Worm (Caenorhabditis elegans) whole organism, young adult: Measurements from ENCODE around the gene snrp-3.
A peak's percentile ranks its signal among the peaks of the same experiment; 100 is the strongest.

Experiments used
- B0261.1 ChIP-seq: sonication (generic microtip); optimal IDR thresholded peaks from 2 replicates; lab custom pipeline; 2016; ENCODE audit warnings: mild to moderate bottlenecking, missing genetic modification characterization, moderate library complexity, missing compliant biosample characterization
- C17E4.6 ChIP-seq: fragments of 200-800 bp; sonication (Bioruptor generic); IDR thresholded peaks from 2 replicates; pipeline ENCODE4 v1.3.6; 2022; ENCODE audit warnings: missing genetic modification reagents, missing genetic modification characterization, missing compliant biosample characterization
- F10E7.11 ChIP-seq: sonication (generic microtip); optimal IDR thresholded peaks from 2 replicates; lab custom pipeline; 2017; ENCODE audit warnings: mild to moderate bottlenecking, missing genetic modification characterization, moderate library complexity, missing compliant biosample characterization
- F49E8.2 ChIP-seq: sonication (generic microtip); optimal IDR thresholded peaks from 3 replicates; lab custom pipeline; 2017; ENCODE audit warnings: missing genetic modification characterization, mild to moderate bottlenecking, missing compliant biosample characterization, antibody characterized with exemption, moderate library complexity; ENCODE audit not compliant: insufficient read depth
- F55B11.4 ChIP-seq: sonication (generic microtip); optimal IDR thresholded peaks from 2 replicates; lab custom pipeline; 2016; ENCODE audit warnings: missing compliant biosample characterization, missing genetic modification characterization, borderline replicate concordance; ENCODE audit not compliant: insufficient read depth
- T26A5.8 ChIP-seq: sonication (generic microtip); optimal IDR thresholded peaks from 2 replicates; lab custom pipeline; 2016; ENCODE audit warnings: missing genetic modification characterization, missing compliant biosample characterization
- Y53F4B.3 ChIP-seq: fragments of 200-800 bp; sonication (Bioruptor generic); IDR thresholded peaks from 2 replicates; pipeline ENCODE4 v1.3.6; 2022; ENCODE audit warnings: missing genetic modification reagents, missing genetic modification characterization, missing compliant biosample characterization
- Y53G8AR.9 ChIP-seq: fragments of 200-800 bp; sonication (Bioruptor generic); conservative IDR thresholded peaks from 2 replicates; pipeline ENCODE4 v1.3.6; 2022; ENCODE audit warnings: missing genetic modification reagents, missing genetic modification characterization, missing compliant biosample characterization
- Y95B8A.8 ChIP-seq: fragments of 200-800 bp; sonication (Bioruptor generic); IDR thresholded peaks from 2 replicates; pipeline ENCODE4 v1.3.6; 2022; ENCODE audit warnings: missing genetic modification reagents, missing genetic modification characterization, missing compliant biosample characterization
- ZK185.1 ChIP-seq: sonication (generic microtip); optimal IDR thresholded peaks from 2 replicates; lab custom pipeline; 2016; ENCODE audit warnings: mild to moderate bottlenecking, missing genetic modification characterization, missing compliant biosample characterization; ENCODE audit not compliant: poor library complexity, severe bottlenecking
- akir-1 ChIP-seq: fragments of 200-800 bp; sonication (Bioruptor generic); optimal IDR thresholded peaks from 2 replicates; lab custom pipeline; 2018; ENCODE audit warnings: mild to moderate bottlenecking, missing genetic modification characterization, moderate library complexity, missing compliant biosample characterization
- ama-1 ChIP-seq, 3 experiments: fragments of 150-350 bp in 1 of 3; sonication (generic microtip) in 2 of 3; optimal IDR thresholded peaks; 2 replicates each; lab custom pipeline; 2014 to 2018; ENCODE audit warnings: missing biosample characterization in 2 of 3, missing genetic modification characterization in 2 of 3, missing genetic modification reagents in 2 of 3
- egrh-3 ChIP-seq: fragments of 200-800 bp; sonication (Bioruptor generic); IDR thresholded peaks from 2 replicates; pipeline ENCODE4 v1.3.6; 2022; ENCODE audit warnings: missing genetic modification reagents, missing genetic modification characterization, missing compliant biosample characterization
- hsf-1 ChIP-seq: fragments of 200-800 bp; sonication (Bioruptor generic); IDR thresholded peaks from 2 replicates; pipeline ENCODE4 v1.3.6; 2022; ENCODE audit warnings: missing genetic modification reagents, missing genetic modification characterization, missing compliant biosample characterization
- let-607 ChIP-seq, 2 experiments: fragments of 200-800 bp in 1 of 2; sonication (Bioruptor generic) in 1 of 2; sonication (generic microtip) in 1 of 2; optimal IDR thresholded peaks; 2 replicates each; lab custom pipeline; 2016 to 2018; ENCODE audit warnings: mild to moderate bottlenecking in 2 of 2, missing compliant biosample characterization in 2 of 2, missing genetic modification characterization in 2 of 2, moderate library complexity in 2 of 2, missing genotype in 1 of 2
- lin-40 ChIP-seq: sonication (generic microtip); optimal IDR thresholded peaks from 2 replicates; lab custom pipeline; 2016; ENCODE audit warnings: missing genetic modification characterization, mild to moderate bottlenecking, missing compliant biosample characterization, missing genotype, missing genetic modification reagents
- lsl-1 ChIP-seq: fragments of 200-800 bp; sonication (Bioruptor generic); optimal IDR thresholded peaks from 2 replicates; lab custom pipeline; 2018; ENCODE audit warnings: mild to moderate bottlenecking, missing genetic modification characterization, moderate library complexity, missing compliant biosample characterization
- nhr-120 ChIP-seq: fragments of 200-800 bp; sonication (Bioruptor generic); IDR thresholded peaks from 2 replicates; pipeline ENCODE4 v1.3.6; 2022; ENCODE audit warnings: missing genetic modification characterization, missing compliant biosample characterization
- nhr-80 ChIP-seq: sonication (generic microtip); optimal IDR thresholded peaks from 2 replicates; lab custom pipeline; 2016; ENCODE audit warnings: missing genetic modification characterization, missing compliant biosample characterization
- rpc-1 ChIP-seq, 2 experiments: fragments of 150-350 bp in 1 of 2; sonication (generic microtip) in 1 of 2; optimal IDR thresholded peaks; 2 replicates each; lab custom pipeline; 2014 to 2018; ENCODE audit warnings: missing biosample characterization in 1 of 2, missing genetic modification characterization in 1 of 2, missing genetic modification reagents in 1 of 2, missing genotype in 1 of 2
- snpc-4 ChIP-seq, 5 experiments: fragments of 150-350 bp in 1 of 5; sonication (generic microtip) in 4 of 5; optimal IDR thresholded peaks; 2 replicates each; lab custom pipeline; 2014 to 2018; ENCODE audit warnings: missing genetic modification characterization in 5 of 5, missing biosample characterization in 3 of 5, antibody characterized with exemption in 2 of 5, mild to moderate bottlenecking in 2 of 5, missing compliant biosample characterization in 2 of 5, missing genotype in 2 of 5, moderate library complexity in 2 of 5, missing genetic modification reagents in 1 of 5
- unc-62 ChIP-seq: fragments of 150-350 bp; optimal IDR thresholded peaks from 2 replicates; lab custom pipeline; 2014; ENCODE audit warnings: missing biosample characterization, missing genetic modification reagents, missing genetic modification characterization
- xnd-1 ChIP-seq: sonication (generic microtip); optimal IDR thresholded peaks from 2 replicates; lab custom pipeline; 2016; ENCODE audit warnings: missing genotype, missing genetic modification reagents, missing genetic modification characterization, missing compliant biosample characterization
- ztf-18 ChIP-seq: sonication (generic microtip); optimal IDR thresholded peaks from 2 replicates; lab custom pipeline; 2016; ENCODE audit warnings: missing genotype, mild to moderate bottlenecking, missing genetic modification characterization, missing compliant biosample characterization
- ztf-25 ChIP-seq: fragments of 200-800 bp; sonication (Bioruptor generic); IDR thresholded peaks from 2 replicates; pipeline ENCODE4 v1.3.6; 2022; ENCODE audit warnings: missing genetic modification reagents, missing genetic modification characterization, missing compliant biosample characterization
- ztf-3 ChIP-seq: fragments of 200-800 bp; sonication (Bioruptor generic); optimal IDR thresholded peaks from 2 replicates; lab custom pipeline; 2018; ENCODE audit warnings: mild to moderate bottlenecking, missing genetic modification characterization, missing compliant biosample characterization

snrp-3 gene

DNA sequence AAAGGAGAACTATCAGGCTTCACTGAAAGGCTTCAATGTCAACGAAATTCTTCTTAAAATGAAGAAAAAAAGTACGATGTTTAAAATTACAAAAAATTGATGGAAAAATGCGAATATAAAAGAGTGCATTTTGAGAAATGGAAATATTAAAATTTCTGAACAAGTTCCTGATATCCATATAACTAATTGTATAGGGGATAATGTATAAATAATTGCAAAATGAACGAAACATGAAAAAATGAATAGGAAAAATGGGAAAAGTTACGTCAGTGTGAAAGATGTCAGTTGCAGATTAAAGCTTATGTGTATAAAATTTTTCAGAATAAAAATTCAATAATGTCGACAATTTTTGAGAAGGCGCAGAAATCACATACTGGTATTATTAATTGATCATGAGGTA lies 20.4 kb upstream of the snrp-3 start (continued):
- no peak for TF ChIP-seq T26A5.8 (tag; lab: Kevin White, UChicago)
- no peak for TF ChIP-seq Y53F4B.3 (GFP tag; lab: Robert Waterston, UW)

DNA sequence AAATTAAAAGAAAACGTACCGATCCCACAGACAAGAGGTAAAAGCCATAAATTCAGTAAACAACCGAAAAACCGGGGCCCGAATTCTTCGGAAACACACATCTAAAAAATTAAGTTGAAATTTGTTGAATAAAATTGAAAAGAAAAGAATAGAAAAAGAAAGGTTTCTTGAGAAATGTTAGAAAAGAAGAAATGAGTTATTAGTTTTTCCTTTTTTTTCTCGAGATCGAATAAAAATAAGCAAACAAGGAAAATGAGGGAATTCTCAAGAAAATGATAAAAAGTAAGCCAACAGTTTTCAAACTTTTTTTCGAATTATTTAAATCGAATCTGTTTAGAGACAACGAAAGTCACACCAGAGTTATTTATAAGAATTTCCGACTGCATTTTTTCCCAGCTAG lies 17.9 kb upstream of the snrp-3 start, which contains the start of gene H23L24.4:
H23L24.4 (minus strand) TSS at position 101 of the 400 bp plus-strand sequence.
- TF ChIP-seq C17E4.6 (GFP tag; lab: Robert Waterston, UW) = no peak
- TF ChIP-seq let-607 (tag; optimal IDR thresholded peaks at IDR 0.05; lab: Kevin White, UChicago) = no peak
- no peak for TF ChIP-seq xnd-1 (tag; lab: Kevin White, UChicago)
- TF ChIP-seq nhr-120 (GFP tag; lab: Robert Waterston, UW) = no peak
- no peak for TF ChIP-seq F55B11.4 (tag; lab: Kevin White, UChicago)
- no peak for TF ChIP-seq lin-40
- TF ChIP-seq ZK185.1 (tag; lab: Kevin White, UChicago) = no peak
- TF ChIP-seq ztf-25 (GFP tag; lab: Robert Waterston, UW) = no peak

ce11 chrIV:8697436-8697835 lies 9.8 kb upstream of the snrp-3 start, which contains the start of gene ttll-11:
Gene ttll-11 (plus strand): TSS chrIV:8697736.
- TF ChIP-seq nhr-80 (tag; lab: Kevin White, UChicago) (no peak), akir-1 (no peak), lsl-1 (GFP tag; lab: Kevin White, UChicago) (no peak), xnd-1 (tag; lab: Kevin White, UChicago) (no peak), F10E7.11 (tag; lab: Kevin White, UChicago) (no peak), ztf-3 (no peak), B0261.1 (no peak)

DNA sequence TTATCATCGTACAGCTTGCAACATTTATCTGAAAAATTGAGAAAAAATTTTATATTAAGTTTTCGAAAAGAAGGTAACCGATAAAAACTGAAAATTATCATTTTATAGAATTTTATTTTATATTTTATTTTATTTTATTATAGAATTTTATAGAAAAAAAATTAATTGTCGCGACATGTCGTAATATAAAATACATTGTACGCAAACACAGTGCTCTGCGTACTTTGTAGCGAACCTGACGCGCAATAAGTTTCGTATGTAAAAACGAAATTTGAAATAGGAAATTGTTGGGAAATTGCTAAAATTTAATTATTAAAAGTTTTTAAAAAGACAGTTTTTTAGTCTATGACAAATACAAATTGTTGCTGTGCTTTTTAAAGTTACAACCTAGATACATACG lies 3.9 kb upstream of the snrp-3 start, which contains the start of the genes hst-1 and ints-6:
hst-1 (minus strand) TSS at position 28 of the 400 bp plus-strand sequence.
ints-6 (plus strand) TSS at position 260 of the 400 bp plus-strand sequence.
- TF ChIP-seq ztf-18 (tag; lab: Kevin White, UChicago) (peak; percentile 5), rpc-1 (optimal IDR thresholded peaks at IDR 0.05; lab: Kevin White, UChicago) (no peak), rpc-1 (tag; optimal IDR thresholded peaks at IDR 0.05; lab: Kevin White, UChicago) (no peak)

ce11 chrIV:8686966-8687365 lies 644 bp downstream of the snrp-3 start:
- TF ChIP-seq egrh-3 (GFP tag; lab: Robert Waterston, UW) (no peak), Y95B8A.8 (GFP tag; lab: Robert Waterston, UW) (0 out of 2 replicates have a peak, but pooled peaks have one; percentile 11)

- TF ChIP-seq snpc-4 (GFP tag; optimal IDR thresholded peaks at IDR 0.05; lab: Kevin White, UChicago) (no peak), snpc-4 (tag; optimal IDR thresholded peaks at IDR 0.05; lab: Kevin White, UChicago) (peak in 1 of 4 experiments; percentile 14), hsf-1 (peak; percentile 16; the same call in 1 of the 2 replicates), unc-62 (GFP tag; lab: Kevin White, UChicago) (no peak), Y53G8AR.9 (GFP tag; lab: Robert Waterston, UW) (0 out of 2 replicates have a peak, but pooled peaks have one; percentile 40), F49E8.2 (tag; lab: Kevin White, UChicago) (peak; percentile 3), ama-1 (optimal IDR thresholded peaks at IDR 0.05; lab: Kevin White, UChicago) (no peak), ama-1 (GFP tag; optimal IDR thresholded peaks at IDR 0.05; lab: Kevin White, UChicago) (peak in 1 of 2 experiments; percentile 60)
- TF ChIP-seq, all 124 proteins: peak for 5
Measured at ce11 chrIV:8686510-8686909, 1.1 kb downstream of the snrp-3 start, which contains the start of gene pole-2. Gene pole-2 (minus strand): TSS chrIV:8686610.
